Fruit fly (Drosophila melanogaster): ENCODE measurements around the gene Qtzl.

Qtzl gene

dm6 chr2L:12002922-12003791 is 7.6 kb downstream of the Qtzl start (continued):
- no peak for TF ChIP-seq CG10147 (GFP tag; optimal IDR thresholded peaks at IDR 0.05)
- TF ChIP-seq CG18476 (GFP tag; optimal IDR thresholded peaks at IDR 0.05) = no peak
- peak; percentile 74 for TF ChIP-seq chn (GFP tag; optimal IDR thresholded peaks at IDR 0.05)
- TF ChIP-seq chinmo (GFP tag; IDR thresholded peaks at IDR 0.05; ENCODE audit: partially characterized antibody) = no peak
- peak; percentile 25 for TF ChIP-seq pzg (GFP tag; optimal IDR thresholded peaks at IDR 0.05)
- TF ChIP-seq CG17361 (GFP tag; IDR thresholded peaks at IDR 0.05) = no peak
- TF ChIP-seq tgo (GFP tag; IDR thresholded peaks at IDR 0.05) = no peak
- no peak for TF ChIP-seq trh (GFP tag; optimal IDR thresholded peaks at IDR 0.05)
- no peak for TF ChIP-seq Usf (GFP tag; optimal IDR thresholded peaks at IDR 0.05)
- no peak for TF ChIP-seq amos (GFP tag; IDR thresholded peaks at IDR 0.05; ENCODE audit: partially characterized antibody)
- no peak for TF ChIP-seq jing (GFP tag; optimal IDR thresholded peaks at IDR 0.05)
- no peak for TF ChIP-seq Dll (GFP tag; IDR thresholded peaks at IDR 0.05; ENCODE audit: partially characterized antibody)
- no peak for TF ChIP-seq Adf1 (GFP tag; IDR thresholded peaks at IDR 0.05)
- TF ChIP-seq CG17359 (tag; optimal IDR thresholded peaks at IDR 0.05) = peak; percentile 19
- TF ChIP-seq CG2712 (tag; optimal IDR thresholded peaks at IDR 0.05) = peak; percentile 63
- TF ChIP-seq CG2120 (GFP tag; optimal IDR thresholded peaks at IDR 0.05) = peak; percentile 48
- no peak for TF ChIP-seq CG11560 (tag; IDR thresholded peaks at IDR 0.05)
- no peak for TF ChIP-seq CG34422 (GFP tag; IDR thresholded peaks at IDR 0.05)
- TF ChIP-seq Hr51 (GFP tag; optimal IDR thresholded peaks at IDR 0.05) = peak in 1 of 2 experiments; percentile 51
- TF ChIP-seq CG2129 (GFP tag; IDR thresholded peaks at IDR 0.05; ENCODE audit: partially characterized antibody) = no peak
- no peak for TF ChIP-seq HmgZ (tag; optimal IDR thresholded peaks at IDR 0.05)
- TF ChIP-seq seq (GFP tag; IDR thresholded peaks at IDR 0.05) = no peak
- no peak for TF ChIP-seq CG14710 (tag; optimal IDR thresholded peaks at IDR 0.05)
- TF ChIP-seq ara (GFP tag; IDR thresholded peaks at IDR 0.05) = no peak
- TF ChIP-seq CG6689 (GFP tag; IDR thresholded peaks at IDR 0.05) = no peak
- TF ChIP-seq gsb (GFP tag; IDR thresholded peaks at IDR 0.05) = no peak
- TF ChIP-seq CG3065 (GFP tag; optimal IDR thresholded peaks at IDR 0.05) = peak; percentile 75
- TF ChIP-seq ATbp (GFP tag; optimal IDR thresholded peaks at IDR 0.05) = peak; percentile 29
- peak; percentile 60 for TF ChIP-seq nom (GFP tag; optimal IDR thresholded peaks at IDR 0.05)
- TF ChIP-seq HLHmδ (GFP tag; optimal IDR thresholded peaks at IDR 0.05) = peak; percentile 74
- no peak for TF ChIP-seq salm (tag; optimal IDR thresholded peaks at IDR 0.05)
- TF ChIP-seq CG12219 (GFP tag; optimal IDR thresholded peaks at IDR 0.05) = peak; percentile 31
- no peak for TF ChIP-seq cato (GFP tag; optimal IDR thresholded peaks at IDR 0.05; ENCODE audit: borderline replicate concordance)
- TF ChIP-seq cad (GFP tag; optimal IDR thresholded peaks at IDR 0.05) = no peak
- no peak for TF ChIP-seq Bgb (GFP tag; IDR thresholded peaks at IDR 0.05; ENCODE audit: partially characterized antibody)
- peak; percentile 0 for TF ChIP-seq wek (GFP tag; optimal IDR thresholded peaks at IDR 0.05)
- peak; percentile 44 for TF ChIP-seq CG12659 (GFP tag; optimal IDR thresholded peaks at IDR 0.05)
- no peak for TF ChIP-seq CG11398 (GFP tag; optimal IDR thresholded peaks at IDR 0.05)
- no peak for TF ChIP-seq nerfin-2 (GFP tag; IDR thresholded peaks at IDR 0.05; ENCODE audit: partially characterized antibody)
- peak; percentile 38 for TF ChIP-seq Oli (tag; optimal IDR thresholded peaks at IDR 0.05)
- peak; percentile 24 for TF ChIP-seq Six4 (GFP tag; optimal IDR thresholded peaks at IDR 0.05)
- TF ChIP-seq nau (GFP tag; optimal IDR thresholded peaks at IDR 0.05) = peak; percentile 30
- no peak for TF ChIP-seq CG7372 (GFP tag; IDR thresholded peaks at IDR 0.05)
- TF ChIP-seq sc (optimal IDR thresholded peaks at IDR 0.05) = no peak
- TF ChIP-seq sc (GFP tag; optimal IDR thresholded peaks at IDR 0.05) = no peak
- no peak for TF ChIP-seq CHES-1-like (GFP tag; optimal IDR thresholded peaks at IDR 0.05)
- peak; percentile 93 for TF ChIP-seq exex (tag; optimal IDR thresholded peaks at IDR 0.05)
- TF ChIP-seq da (GFP tag; optimal IDR thresholded peaks at IDR 0.05) = peak; percentile 64

Data from whole organism, embryonic.